Worm (Caenorhabditis elegans) whole organism, midembryonic: ENCODE results near the gene dnc-4.

Source experiments
- flt-1 ChIP-seq: fragments of 200-800 bp; sonication (Bioruptor generic); IDR thresholded peaks from 2 replicates; pipeline ENCODE4 v1.3.6; 2022; ENCODE audit warnings: missing genetic modification characterization, missing compliant biosample characterization
- klf-2 ChIP-seq: fragments of 200-800 bp; sonication (Bioruptor generic); conservative IDR thresholded peaks from 2 replicates; pipeline ENCODE4 v1.3.6; 2022; ENCODE audit warnings: missing genetic modification reagents, missing genetic modification characterization, missing compliant biosample characterization

DNA sequence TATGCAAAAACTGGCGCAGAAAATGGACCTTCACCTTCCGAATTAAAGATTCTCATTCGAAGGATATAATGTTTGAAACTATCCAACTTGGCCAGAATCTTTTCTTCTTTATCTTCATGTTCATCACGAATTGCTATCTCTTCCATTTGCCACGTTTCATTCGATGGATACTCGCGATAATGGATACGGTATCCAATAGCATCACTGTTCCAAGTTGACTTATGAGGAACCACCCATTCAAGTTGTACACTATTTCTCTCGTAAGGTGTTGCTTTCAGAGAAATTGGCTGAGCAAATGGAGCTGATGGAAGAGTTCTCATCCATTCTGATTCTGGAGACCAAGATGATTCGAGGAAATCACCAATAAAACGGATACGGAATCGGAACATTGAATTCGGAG, 24.9 kb downstream of the dnc-4 start:
- no peak for TF ChIP-seq flt-1 (GFP tag; lab: Robert Waterston, UW)
- TF ChIP-seq klf-2, result no peak
